Worm (Caenorhabditis elegans) whole organism, early embryonic: ENCODE data around the gene C08D8.7.

Source experiments
- B0310.2 ChIP-seq: sonication (generic microtip); optimal IDR thresholded peaks from 2 replicates; lab custom pipeline; 2016; ENCODE audit warnings: mild to moderate bottlenecking, missing genetic modification characterization, missing compliant biosample characterization
- F13C5.2 ChIP-seq: sonication (generic microtip); optimal IDR thresholded peaks from 2 replicates; lab custom pipeline; 2017; ENCODE audit warnings: mild to moderate bottlenecking, missing genetic modification characterization, inconsistent platforms, missing compliant biosample characterization
- aly-1 ChIP-seq: sonication (generic microtip); optimal IDR thresholded peaks from 2 replicates; lab custom pipeline; 2016; ENCODE audit warnings: missing genetic modification characterization, missing compliant biosample characterization
- ama-1 ChIP-seq: fragments of 150-350 bp; optimal IDR thresholded peaks from 2 replicates; lab custom pipeline; 2014
- ceh-13 ChIP-seq: fragments of 200-800 bp; sonication (Bioruptor generic); optimal IDR thresholded peaks from 2 replicates; lab custom pipeline; 2018; ENCODE audit warnings: mild to moderate bottlenecking, missing genetic modification characterization, missing compliant biosample characterization
- ceh-36 ChIP-seq: sonication (generic microtip); optimal IDR thresholded peaks from 2 replicates; lab custom pipeline; 2016; ENCODE audit warnings: missing genetic modification characterization, inconsistent platforms, missing compliant biosample characterization
- ets-7 ChIP-seq: sonication (generic microtip); optimal IDR thresholded peaks from 2 replicates; lab custom pipeline; 2016; ENCODE audit warnings: missing genotype, missing genetic modification characterization, missing compliant biosample characterization
- flt-1 ChIP-seq: fragments of 200-800 bp; sonication (Bioruptor generic); IDR thresholded peaks from 2 replicates; pipeline ENCODE4 v1.3.6; 2022; ENCODE audit warnings: missing genetic modification characterization, missing compliant biosample characterization
- hmbx-1 ChIP-seq: sonication (generic microtip); optimal IDR thresholded peaks from 2 replicates; lab custom pipeline; 2016; ENCODE audit warnings: mild to moderate bottlenecking, missing genetic modification characterization, missing compliant biosample characterization
- hmg-4 ChIP-seq: fragments of 200-800 bp; sonication (Bioruptor generic); optimal IDR thresholded peaks from 2 replicates; lab custom pipeline; 2018; ENCODE audit warnings: mild to moderate bottlenecking, missing genetic modification characterization, missing compliant biosample characterization
- hnd-1 ChIP-seq: sonication (generic microtip); optimal IDR thresholded peaks from 2 replicates; lab custom pipeline; 2016; ENCODE audit warnings: missing genetic modification characterization, missing compliant biosample characterization
- pes-1 ChIP-seq: fragments of 200-800 bp; sonication (Bioruptor generic); IDR thresholded peaks from 2 replicates; pipeline ENCODE4 v1.3.6; 2022; ENCODE audit warnings: missing genetic modification reagents, missing genetic modification characterization, missing compliant biosample characterization
- scrt-1 ChIP-seq: fragments of 200-800 bp; sonication (Bioruptor generic); IDR thresholded peaks from 2 replicates; pipeline ENCODE4 v1.3.6; 2022; ENCODE audit warnings: missing genetic modification characterization, missing compliant biosample characterization
- sea-1 ChIP-seq: fragments of 200-800 bp; sonication (Bioruptor generic); conservative IDR thresholded peaks from 2 replicates; pipeline ENCODE4 v1.3.6; 2022; ENCODE audit warnings: missing genetic modification characterization, missing compliant biosample characterization
- tbx-11 ChIP-seq: fragments of 200-800 bp; sonication (Bioruptor generic); IDR thresholded peaks from 2 replicates; pipeline ENCODE4 v1.3.6; 2022; ENCODE audit warnings: missing genetic modification characterization, missing compliant biosample characterization
- tbx-37 ChIP-seq: fragments of 200-800 bp; sonication (Bioruptor generic); conservative IDR thresholded peaks from 2 replicates; pipeline ENCODE4 v1.3.6; 2022; ENCODE audit warnings: missing genetic modification reagents, missing genetic modification characterization, missing compliant biosample characterization
- tra-4 ChIP-seq: sonication (generic microtip); optimal IDR thresholded peaks from 2 replicates; lab custom pipeline; 2017; ENCODE audit warnings: missing genetic modification characterization, missing compliant biosample characterization

Gene C08D8.7

ce11 chrV:8375419-8375818 lies 34.4 kb downstream of the C08D8.7 start, which contains the start of gene F38E1.10:
F38E1.10 (minus strand) TSS chrV:8375519.
- TF ChIP-seq B0310.2 (tag; lab: Kevin White, UChicago) (no peak), pes-1 (GFP tag; lab: Robert Waterston, UW) (no peak), ceh-13 (GFP tag; lab: Kevin White, UChicago) (no peak), flt-1 (GFP tag; lab: Robert Waterston, UW) (no peak), tbx-11 (GFP tag; lab: Robert Waterston, UW) (no peak), tbx-37 (no peak), tra-4 (tag; lab: Kevin White, UChicago) (no peak), ama-1 (lab: Kevin White, UChicago) (no peak), hnd-1 (tag; lab: Kevin White, UChicago) (no peak), ets-7 (tag; lab: Kevin White, UChicago) (no peak), F13C5.2 (tag; lab: Kevin White, UChicago) (no peak), hmg-4 (no peak), scrt-1 (GFP tag; lab: Robert Waterston, UW) (no peak), hmbx-1 (tag; lab: Kevin White, UChicago) (no peak), aly-1 (tag; lab: Kevin White, UChicago) (no peak), ceh-36 (tag; lab: Kevin White, UChicago) (no peak), sea-1 (no peak)

- no peak for TF ChIP-seq tra-4 (tag; lab: Kevin White, UChicago)
- TF ChIP-seq B0310.2 (tag; lab: Kevin White, UChicago), result no peak
- TF ChIP-seq hnd-1 (tag; lab: Kevin White, UChicago), result no peak
- no peak for TF ChIP-seq flt-1 (GFP tag; lab: Robert Waterston, UW)
- no peak for TF ChIP-seq tbx-37
- no peak for TF ChIP-seq scrt-1 (GFP tag; lab: Robert Waterston, UW)
- no peak for TF ChIP-seq sea-1
- TF ChIP-seq ceh-13 (GFP tag; lab: Kevin White, UChicago), result no peak
- no peak for TF ChIP-seq ceh-36 (tag; lab: Kevin White, UChicago)
- TF ChIP-seq aly-1 (tag; lab: Kevin White, UChicago), result no peak
- no peak for TF ChIP-seq ama-1 (lab: Kevin White, UChicago)
- no peak for TF ChIP-seq tbx-11 (GFP tag; lab: Robert Waterston, UW)
- no peak for TF ChIP-seq hmbx-1 (tag; lab: Kevin White, UChicago)
- TF ChIP-seq pes-1 (GFP tag; lab: Robert Waterston, UW), result no peak
- no peak for TF ChIP-seq ets-7 (tag; lab: Kevin White, UChicago)
- no peak for TF ChIP-seq F13C5.2 (tag; lab: Kevin White, UChicago)
- no peak for TF ChIP-seq hmg-4
Measured at ce11 chrV:8375849-8376248, 34.8 kb downstream of the C08D8.7 start, which contains the start of gene F38E1.3. F38E1.3 (plus strand) TSS chrV:8376149.

- TF ChIP-seq ceh-13 (GFP tag; lab: Kevin White, UChicago) (no peak), pes-1 (GFP tag; lab: Robert Waterston, UW) (no peak), flt-1 (GFP tag; lab: Robert Waterston, UW) (no peak), ama-1 (lab: Kevin White, UChicago) (no peak), B0310.2 (tag; lab: Kevin White, UChicago) (no peak), tbx-37 (no peak), hmg-4 (no peak), sea-1 (no peak), ets-7 (tag; lab: Kevin White, UChicago) (no peak), ceh-36 (tag; lab: Kevin White, UChicago) (no peak), scrt-1 (GFP tag; lab: Robert Waterston, UW) (no peak), aly-1 (tag; lab: Kevin White, UChicago) (no peak)
Measured at ce11 chrV:8379206-8379605, 38.2 kb downstream of the C08D8.7 start, which contains the start of gene F52E1.5. F52E1.5 (plus strand) TSS chrV:8379506.

- TF ChIP-seq tbx-37 (no peak), ceh-36 (tag; lab: Kevin White, UChicago) (no peak), pes-1 (GFP tag; lab: Robert Waterston, UW) (no peak), aly-1 (tag; lab: Kevin White, UChicago) (no peak), sea-1 (no peak), ama-1 (lab: Kevin White, UChicago) (no peak), tbx-11 (GFP tag; lab: Robert Waterston, UW) (no peak), flt-1 (GFP tag; lab: Robert Waterston, UW) (no peak)
Measured at ce11 chrV:8380076-8380475, 39.1 kb downstream of the C08D8.7 start.

ce11 chrV:8383716-8384115 lies 42.7 kb downstream of the C08D8.7 start, which contains the start of gene F52E1.14:
F52E1.14 (plus strand) TSS chrV:8383922.
- TF ChIP-seq ceh-13 (GFP tag; lab: Kevin White, UChicago) (no peak), ceh-36 (tag; lab: Kevin White, UChicago) (no peak), pes-1 (GFP tag; lab: Robert Waterston, UW) (no peak), ama-1 (lab: Kevin White, UChicago) (no peak), sea-1 (no peak), scrt-1 (GFP tag; lab: Robert Waterston, UW) (no peak), aly-1 (tag; lab: Kevin White, UChicago) (no peak), tbx-37 (no peak), tra-4 (tag; lab: Kevin White, UChicago) (no peak)

ce11 chrV:8384809-8385208 lies 43.8 kb downstream of the C08D8.7 start:
- TF ChIP-seq hmbx-1 (tag; lab: Kevin White, UChicago), result no peak
- TF ChIP-seq pes-1 (GFP tag; lab: Robert Waterston, UW), result no peak
- no peak for TF ChIP-seq ceh-36 (tag; lab: Kevin White, UChicago)
- no peak for TF ChIP-seq tbx-37
- TF ChIP-seq ceh-13 (GFP tag; lab: Kevin White, UChicago), result no peak
- TF ChIP-seq tbx-11 (GFP tag; lab: Robert Waterston, UW), result no peak
- no peak for TF ChIP-seq flt-1 (GFP tag; lab: Robert Waterston, UW)
- no peak for TF ChIP-seq scrt-1 (GFP tag; lab: Robert Waterston, UW)

- TF ChIP-seq tbx-37, result no peak
- no peak for TF ChIP-seq tra-4 (tag; lab: Kevin White, UChicago)
- no peak for TF ChIP-seq scrt-1 (GFP tag; lab: Robert Waterston, UW)
- no peak for TF ChIP-seq ceh-36 (tag; lab: Kevin White, UChicago)
- TF ChIP-seq ets-7 (tag; lab: Kevin White, UChicago), result no peak
- TF ChIP-seq hmg-4, result no peak
- no peak for TF ChIP-seq B0310.2 (tag; lab: Kevin White, UChicago)
- TF ChIP-seq aly-1 (tag; lab: Kevin White, UChicago), result no peak
- TF ChIP-seq tbx-11 (GFP tag; lab: Robert Waterston, UW), result no peak
- TF ChIP-seq pes-1 (GFP tag; lab: Robert Waterston, UW), result no peak
- no peak for TF ChIP-seq hmbx-1 (tag; lab: Kevin White, UChicago)
- TF ChIP-seq F13C5.2 (tag; lab: Kevin White, UChicago), result no peak
- TF ChIP-seq ama-1 (lab: Kevin White, UChicago), result no peak
- no peak for TF ChIP-seq flt-1 (GFP tag; lab: Robert Waterston, UW)
- no peak for TF ChIP-seq ceh-13 (GFP tag; lab: Kevin White, UChicago)
- no peak for TF ChIP-seq sea-1
- TF ChIP-seq hnd-1 (tag; lab: Kevin White, UChicago), result no peak
Measured at ce11 chrV:8385879-8386530, 45.0 kb downstream of the C08D8.7 start, which contains the start of gene hsp-17. hsp-17 (minus strand) TSS chrV:8385929.
